Worm (Caenorhabditis elegans): ENCODE data around the gene str-79.

Gene str-79

ce11 chrX:1974699-1975098, 5.0 kb downstream of the str-79 start, which contains the start of gene F52D2.5:
Gene F52D2.5 (minus strand): TSS chrX:1974799.
- TF ChIP-seq dmd-4 (tag; optimal IDR thresholded peaks at IDR 0.05) = no peak
- no peak for TF ChIP-seq peb-1 (tag; optimal IDR thresholded peaks at IDR 0.05)
- TF ChIP-seq nhr-77 (tag; optimal IDR thresholded peaks at IDR 0.05) = no peak
- TF ChIP-seq sem-4 (tag; optimal IDR thresholded peaks at IDR 0.05) = no peak
- no peak for TF ChIP-seq egl-27 (tag; optimal IDR thresholded peaks at IDR 0.05)
- TF ChIP-seq nhr-12 (tag; optimal IDR thresholded peaks at IDR 0.05) = no peak
- no peak for TF ChIP-seq lin-13 (GFP tag; optimal IDR thresholded peaks at IDR 0.05)
- TF ChIP-seq F13H6.1 (tag; optimal IDR thresholded peaks at IDR 0.05) = no peak
- TF ChIP-seq elt-3 (tag; optimal IDR thresholded peaks at IDR 0.05) = no peak
- no peak for TF ChIP-seq unc-39 (tag; optimal IDR thresholded peaks at IDR 0.05)
- TF ChIP-seq skn-1 (tag; optimal IDR thresholded peaks at IDR 0.05) = no peak
- no peak for TF ChIP-seq sma-9 (GFP tag; optimal IDR thresholded peaks at IDR 0.05)
- no peak for TF ChIP-seq sma-9 (tag; optimal IDR thresholded peaks at IDR 0.05)
- no peak for TF ChIP-seq R02D3.7 (tag; optimal IDR thresholded peaks at IDR 0.05)
- no peak for TF ChIP-seq blmp-1 (tag; optimal IDR thresholded peaks at IDR 0.05; ENCODE audit: insufficient read depth)
- no peak for TF ChIP-seq ztf-11 (tag; optimal IDR thresholded peaks at IDR 0.05)
- TF ChIP-seq elt-1 (tag; optimal IDR thresholded peaks at IDR 0.05) = no peak
- no peak for TF ChIP-seq nhr-11 (tag; optimal IDR thresholded peaks at IDR 0.05)
- TF ChIP-seq ztf-4 (tag; optimal IDR thresholded peaks at IDR 0.05) = no peak
- no peak for TF ChIP-seq lin-11 (tag; optimal IDR thresholded peaks at IDR 0.05)
- TF ChIP-seq lsy-2 (tag; optimal IDR thresholded peaks at IDR 0.05) = no peak

ce11 chrX:1975692-1976091, 6.0 kb downstream of the str-79 start, which contains the start of gene F52D2.6:
Gene F52D2.6 (plus strand): TSS chrX:1975992.
- TF ChIP-seq peb-1 (tag; optimal IDR thresholded peaks at IDR 0.05) (no peak), sma-3 (GFP tag; optimal IDR thresholded peaks at IDR 0.05) (no peak), crh-2 (tag; optimal IDR thresholded peaks at IDR 0.05) (no peak), elt-3 (tag; optimal IDR thresholded peaks at IDR 0.05) (no peak), blmp-1 (tag; optimal IDR thresholded peaks at IDR 0.05; ENCODE audit: insufficient read depth) (no peak), ztf-1 (GFP tag; conservative IDR thresholded peaks at IDR 0.05) (no peak), Y55F3AM.14 (GFP tag; optimal IDR thresholded peaks at IDR 0.05) (no peak), unc-55 (GFP tag; optimal IDR thresholded peaks at IDR 0.05) (no peak), F13H6.1 (tag; optimal IDR thresholded peaks at IDR 0.05) (no peak), nhr-77 (tag; optimal IDR thresholded peaks at IDR 0.05) (no peak), mab-5 (tag; optimal IDR thresholded peaks at IDR 0.05) (no peak), unc-62 (GFP tag; optimal IDR thresholded peaks at IDR 0.05) (no peak), alr-1 (tag; optimal IDR thresholded peaks at IDR 0.05) (no peak)

ce11 chrX:1977708-1978107, 8.0 kb downstream of the str-79 start, which contains the start of gene F52D2.12:
Gene F52D2.12 (plus strand): TSS chrX:1978014.
- TF ChIP-seq sem-4 (tag; optimal IDR thresholded peaks at IDR 0.05) (no peak), unc-62 (GFP tag; optimal IDR thresholded peaks at IDR 0.05) (no peak), crh-2 (tag; optimal IDR thresholded peaks at IDR 0.05) (no peak), elt-3 (tag; optimal IDR thresholded peaks at IDR 0.05) (no peak), ztf-1 (GFP tag; conservative IDR thresholded peaks at IDR 0.05) (no peak), lsy-2 (tag; optimal IDR thresholded peaks at IDR 0.05) (no peak), alr-1 (tag; optimal IDR thresholded peaks at IDR 0.05) (no peak), ztf-4 (tag; optimal IDR thresholded peaks at IDR 0.05) (no peak), nhr-129 (tag; optimal IDR thresholded peaks at IDR 0.05) (no peak), Y55F3AM.14 (GFP tag; optimal IDR thresholded peaks at IDR 0.05) (no peak), nhr-11 (tag; optimal IDR thresholded peaks at IDR 0.05) (no peak), C34F6.9 (tag; optimal IDR thresholded peaks at IDR 0.05) (no peak), lin-13 (GFP tag; optimal IDR thresholded peaks at IDR 0.05) (no peak), ztf-11 (tag; optimal IDR thresholded peaks at IDR 0.05) (no peak), unc-39 (tag; optimal IDR thresholded peaks at IDR 0.05) (no peak), nhr-23 (tag; optimal IDR thresholded peaks at IDR 0.05) (no peak), skn-1 (tag; optimal IDR thresholded peaks at IDR 0.05) (no peak), nhr-10 (tag; optimal IDR thresholded peaks at IDR 0.05) (no peak), lin-39 (tag; optimal IDR thresholded peaks at IDR 0.05) (no peak), blmp-1 (tag; optimal IDR thresholded peaks at IDR 0.05; ENCODE audit: insufficient read depth) (no peak)

ce11 chrX:1981654-1982053, 12.0 kb downstream of the str-79 start:
- TF ChIP-seq lsy-2 (tag; optimal IDR thresholded peaks at IDR 0.05) (no peak), sma-3 (GFP tag; optimal IDR thresholded peaks at IDR 0.05) (no peak), mbf-1 (tag; optimal IDR thresholded peaks at IDR 0.05) (no peak), ceh-82 (tag; optimal IDR thresholded peaks at IDR 0.05) (no peak), snpc-4 (tag; optimal IDR thresholded peaks at IDR 0.05) (no peak), nhr-237 (tag; optimal IDR thresholded peaks at IDR 0.05) (no peak), ztf-4 (tag; optimal IDR thresholded peaks at IDR 0.05) (no peak), nhr-129 (tag; optimal IDR thresholded peaks at IDR 0.05) (no peak), lin-39 (tag; optimal IDR thresholded peaks at IDR 0.05) (no peak), nhr-11 (tag; optimal IDR thresholded peaks at IDR 0.05) (no peak), ztf-1 (GFP tag; conservative IDR thresholded peaks at IDR 0.05) (no peak), mab-5 (tag; optimal IDR thresholded peaks at IDR 0.05) (no peak), sma-9 (GFP tag; optimal IDR thresholded peaks at IDR 0.05) (no peak), sma-9 (tag; optimal IDR thresholded peaks at IDR 0.05) (no peak), gmeb-1 (tag; optimal IDR thresholded peaks at IDR 0.05) (no peak), C34F6.9 (tag; optimal IDR thresholded peaks at IDR 0.05) (no peak), nhr-21 (tag; optimal IDR thresholded peaks at IDR 0.05) (no peak), mdl-1 (tag; optimal IDR thresholded peaks at IDR 0.05) (no peak), zag-1 (tag; optimal IDR thresholded peaks at IDR 0.05) (no peak), alr-1 (tag; optimal IDR thresholded peaks at IDR 0.05) (no peak), F13H6.1 (tag; optimal IDR thresholded peaks at IDR 0.05) (no peak)
